Worm (Caenorhabditis elegans) whole organism, mixed stage, embryonic: ENCODE data around the gene ipla-7.
"Not testable (repeated sequence)": the region's sequence is repeated elsewhere in the genome, so short reads cannot be mapped to it uniquely, and the experiment has no call there.

Experiments
- bed-3 ChIP-seq: fragments of 200-800 bp; sonication (Bioruptor generic); optimal IDR thresholded peaks from 3 replicates; lab custom pipeline; 2018; ENCODE audit warnings: mild to moderate bottlenecking, missing genetic modification characterization, moderate library complexity, missing compliant biosample characterization
- ceh-39 ChIP-seq: fragments of 150-350 bp; optimal IDR thresholded peaks from 2 replicates; lab custom pipeline; 2014; ENCODE audit warnings: missing biosample characterization, missing genetic modification characterization
- ceh-43 ChIP-seq: fragments of 200-800 bp; sonication (Bioruptor generic); optimal IDR thresholded peaks from 2 replicates; lab custom pipeline; 2018; ENCODE audit warnings: mild to moderate bottlenecking, missing genetic modification characterization, moderate library complexity, missing compliant biosample characterization
- ceh-83 ChIP-seq: fragments of 200-800 bp; sonication (Bioruptor generic); optimal IDR thresholded peaks from 2 replicates; lab custom pipeline; 2018; ENCODE audit warnings: mild to moderate bottlenecking, missing genetic modification characterization, missing compliant biosample characterization
- ces-1 ChIP-seq: fragments of 150-350 bp; optimal IDR thresholded peaks from 2 replicates; lab custom pipeline; 2014; ENCODE audit warnings: missing biosample characterization, missing genetic modification reagents, missing genetic modification characterization
- cnd-1 ChIP-seq: fragments of 200-800 bp; sonication (Bioruptor generic); optimal IDR thresholded peaks from 2 replicates; lab custom pipeline; 2018; ENCODE audit warnings: mild to moderate bottlenecking, missing genetic modification characterization, missing compliant biosample characterization
- elt-3 ChIP-seq: fragments of 150-350 bp; optimal IDR thresholded peaks from 2 replicates; lab custom pipeline; 2014; ENCODE audit warnings: missing biosample characterization, missing genetic modification characterization
- flh-1 ChIP-seq: fragments of 200-800 bp; sonication (Bioruptor generic); optimal IDR thresholded peaks from 2 replicates; lab custom pipeline; 2018; ENCODE audit warnings: mild to moderate bottlenecking, missing genetic modification characterization, moderate library complexity, missing compliant biosample characterization
- ham-2 ChIP-seq: fragments of 200-800 bp; sonication (Bioruptor generic); optimal IDR thresholded peaks from 2 replicates; lab custom pipeline; 2018; ENCODE audit warnings: mild to moderate bottlenecking, missing genetic modification characterization, missing compliant biosample characterization
- hlh-1 ChIP-seq: fragments of 150-350 bp; optimal IDR thresholded peaks from 2 replicates; lab custom pipeline; 2014; ENCODE audit warnings: missing biosample characterization, missing genetic modification reagents, missing genetic modification characterization
- lin-13 ChIP-seq: fragments of 150-350 bp; optimal IDR thresholded peaks from 2 replicates; lab custom pipeline; 2014; ENCODE audit warnings: missing biosample characterization, missing genetic modification characterization
- lin-32 ChIP-seq: fragments of 200-800 bp; sonication (Bioruptor generic); optimal IDR thresholded peaks from 2 replicates; lab custom pipeline; 2018; ENCODE audit warnings: mild to moderate bottlenecking, missing genetic modification characterization, missing compliant biosample characterization
- lsy-2 ChIP-seq: fragments of 150-350 bp; optimal IDR thresholded peaks from 2 replicates; lab custom pipeline; 2014; ENCODE audit warnings: missing biosample characterization, missing genetic modification characterization
- mab-5 ChIP-seq: fragments of 150-350 bp; optimal IDR thresholded peaks from 2 replicates; lab custom pipeline; 2014; ENCODE audit warnings: missing biosample characterization, missing genetic modification characterization
- mep-1 ChIP-seq: fragments of 150-350 bp; optimal IDR thresholded peaks from 2 replicates; lab custom pipeline; 2017; ENCODE audit warnings: missing biosample characterization, missing genetic modification reagents, missing genetic modification characterization, inconsistent platforms
- mls-2 ChIP-seq: sonication (generic microtip); optimal IDR thresholded peaks from 2 replicates; lab custom pipeline; 2016; ENCODE audit warnings: mild to moderate bottlenecking, missing genetic modification characterization, moderate library complexity, missing compliant biosample characterization
- nhr-12 ChIP-seq: fragments of 150-350 bp; optimal IDR thresholded peaks from 2 replicates; lab custom pipeline; 2014; ENCODE audit warnings: missing biosample characterization, missing genetic modification characterization
- nhr-2 ChIP-seq: fragments of 150-350 bp; optimal IDR thresholded peaks from 2 replicates; lab custom pipeline; 2014; ENCODE audit warnings: missing biosample characterization, missing genetic modification characterization
- nhr-237 ChIP-seq: fragments of 150-350 bp; optimal IDR thresholded peaks from 2 replicates; lab custom pipeline; 2014; ENCODE audit warnings: missing biosample characterization, missing genetic modification characterization
- nhr-28 ChIP-seq: fragments of 150-350 bp; optimal IDR thresholded peaks from 2 replicates; lab custom pipeline; 2014; ENCODE audit warnings: missing biosample characterization, missing genetic modification characterization
- pha-4 ChIP-seq: fragments of 150-350 bp; optimal IDR thresholded peaks from 2 replicates; lab custom pipeline; 2018; ENCODE audit warnings: missing biosample characterization, missing genetic modification reagents, missing genetic modification characterization
- snpc-4 ChIP-seq: fragments of 150-350 bp; optimal IDR thresholded peaks from 2 replicates; lab custom pipeline; 2014; ENCODE audit warnings: missing biosample characterization, missing genetic modification characterization
- sptf-1 ChIP-seq: sonication (generic microtip); optimal IDR thresholded peaks from 2 replicates; lab custom pipeline; 2017; ENCODE audit warnings: mild to moderate bottlenecking, missing genetic modification characterization, moderate library complexity, missing compliant biosample characterization
- unc-120 ChIP-seq: sonication (generic microtip); optimal IDR thresholded peaks from 2 replicates; lab custom pipeline; 2017; ENCODE audit warnings: missing genetic modification characterization, missing compliant biosample characterization; ENCODE audit not compliant: poor library complexity, severe bottlenecking
- unc-39 ChIP-seq: fragments of 150-350 bp; optimal IDR thresholded peaks from 2 replicates; lab custom pipeline; 2014; ENCODE audit warnings: missing biosample characterization, missing genetic modification characterization
- unc-62 ChIP-seq: fragments of 150-350 bp; optimal IDR thresholded peaks from 2 replicates; lab custom pipeline; 2014; ENCODE audit warnings: missing biosample characterization, missing genetic modification reagents, missing genetic modification characterization
- zip-8 ChIP-seq: fragments of 150-350 bp; optimal IDR thresholded peaks from 2 replicates; lab custom pipeline; 2014; ENCODE audit warnings: missing biosample characterization, missing genetic modification characterization
- ztf-11 ChIP-seq: fragments of 150-350 bp; optimal IDR thresholded peaks from 2 replicates; lab custom pipeline; 2014; ENCODE audit warnings: missing biosample characterization, missing genetic modification characterization

ipla-7 gene

ce11 chrIV:10033053-10033452 is 29.6 kb downstream of the ipla-7 start, which contains the start of gene F44D12.6:
F44D12.6 (plus strand) TSS chrIV:10033353.
- TF ChIP-seq nhr-28 (tag; lab: Kevin White, UChicago) (no peak), cnd-1 (tag; lab: Kevin White, UChicago) (no peak), nhr-12 (tag; lab: Kevin White, UChicago) (no peak)

- TF ChIP-seq nhr-12 (tag; lab: Kevin White, UChicago); unc-39; nhr-2 (tag; lab: Kevin White, UChicago): not testable (repeated sequence)
Measured at ce11 chrIV:10028779-10029178, 33.9 kb downstream of the ipla-7 start, which contains the start of the genes F44D12.16 and msd-2. F44D12.16 (plus strand) TSS chrIV:10029079. msd-2 (plus strand) TSS chrIV:10029083.

ce11 chrIV:10027566-10027965 is 35.1 kb downstream of the ipla-7 start, which contains the start of gene gipc-2:
gipc-2 (minus strand) TSS chrIV:10027666.
- no peak for TF ChIP-seq mab-5 (tag; lab: Kevin White, UChicago)
- no peak for TF ChIP-seq nhr-28 (tag; lab: Kevin White, UChicago)
- TF ChIP-seq lin-13 = no peak

ce11 chrIV:10026129-10026528 is 36.5 kb downstream of the ipla-7 start:
- no peak for TF ChIP-seq nhr-237 (tag; lab: Kevin White, UChicago)
- no peak for TF ChIP-seq ceh-83 (GFP tag; lab: Kevin White, UChicago)
- TF ChIP-seq sptf-1 (tag; lab: Kevin White, UChicago) = no peak
- no peak for TF ChIP-seq cnd-1 (tag; lab: Kevin White, UChicago)
- no peak for TF ChIP-seq mep-1 (tag; lab: Kevin White, UChicago)
- TF ChIP-seq lin-32 (GFP tag; lab: Kevin White, UChicago) = no peak
- TF ChIP-seq ztf-11 (tag; lab: Kevin White, UChicago) = no peak
- TF ChIP-seq mab-5 (tag; lab: Kevin White, UChicago) = no peak
- TF ChIP-seq mls-2 (tag; lab: Kevin White, UChicago) = no peak
- no peak for TF ChIP-seq unc-39
- TF ChIP-seq pha-4 (tag; lab: Kevin White, UChicago) = no peak
- TF ChIP-seq zip-8 = no peak
- TF ChIP-seq lsy-2 = no peak
- no peak for TF ChIP-seq ceh-43
- no peak for TF ChIP-seq flh-1 (GFP tag; lab: Kevin White, UChicago)
- TF ChIP-seq nhr-12 (tag; lab: Kevin White, UChicago) = no peak

ce11 chrIV:10022991-10023390 is 39.7 kb downstream of the ipla-7 start, which contains the start of gene F44D12.8:
F44D12.8 (plus strand) TSS chrIV:10023291.
- TF ChIP-seq zip-8 (no peak), pha-4 (tag; lab: Kevin White, UChicago) (no peak), elt-3 (tag; lab: Kevin White, UChicago) (no peak), ham-2 (GFP tag; lab: Kevin White, UChicago) (no peak), nhr-12 (tag; lab: Kevin White, UChicago) (no peak), sptf-1 (tag; lab: Kevin White, UChicago) (no peak), ceh-43 (no peak), lin-32 (GFP tag; lab: Kevin White, UChicago) (no peak), unc-39 (no peak), unc-62 (GFP tag; lab: Kevin White, UChicago) (no peak), snpc-4 (tag; lab: Kevin White, UChicago) (no peak), ces-1 (GFP tag; lab: Kevin White, UChicago) (no peak), hlh-1 (tag; lab: Kevin White, UChicago) (no peak), nhr-237 (tag; lab: Kevin White, UChicago) (no peak), ceh-83 (GFP tag; lab: Kevin White, UChicago) (no peak), unc-120 (tag; lab: Kevin White, UChicago) (no peak), ceh-39 (tag; lab: Kevin White, UChicago) (no peak), bed-3 (no peak)

ce11 chrIV:10021283-10021682 is 41.4 kb downstream of the ipla-7 start, which contains the start of gene F44D12.19:
F44D12.19 (plus strand) TSS chrIV:10021583.
- TF ChIP-seq unc-120 (tag; lab: Kevin White, UChicago) (no peak), nhr-12 (tag; lab: Kevin White, UChicago) (no peak), ceh-83 (GFP tag; lab: Kevin White, UChicago) (no peak), mep-1 (tag; lab: Kevin White, UChicago) (no peak), lin-32 (GFP tag; lab: Kevin White, UChicago) (no peak), ceh-43 (no peak), ceh-39 (tag; lab: Kevin White, UChicago) (no peak), unc-39 (no peak), pha-4 (tag; lab: Kevin White, UChicago) (no peak), lin-13 (no peak)
